Worm (Caenorhabditis elegans): ENCODE data around the gene rpl-35.

DNA sequence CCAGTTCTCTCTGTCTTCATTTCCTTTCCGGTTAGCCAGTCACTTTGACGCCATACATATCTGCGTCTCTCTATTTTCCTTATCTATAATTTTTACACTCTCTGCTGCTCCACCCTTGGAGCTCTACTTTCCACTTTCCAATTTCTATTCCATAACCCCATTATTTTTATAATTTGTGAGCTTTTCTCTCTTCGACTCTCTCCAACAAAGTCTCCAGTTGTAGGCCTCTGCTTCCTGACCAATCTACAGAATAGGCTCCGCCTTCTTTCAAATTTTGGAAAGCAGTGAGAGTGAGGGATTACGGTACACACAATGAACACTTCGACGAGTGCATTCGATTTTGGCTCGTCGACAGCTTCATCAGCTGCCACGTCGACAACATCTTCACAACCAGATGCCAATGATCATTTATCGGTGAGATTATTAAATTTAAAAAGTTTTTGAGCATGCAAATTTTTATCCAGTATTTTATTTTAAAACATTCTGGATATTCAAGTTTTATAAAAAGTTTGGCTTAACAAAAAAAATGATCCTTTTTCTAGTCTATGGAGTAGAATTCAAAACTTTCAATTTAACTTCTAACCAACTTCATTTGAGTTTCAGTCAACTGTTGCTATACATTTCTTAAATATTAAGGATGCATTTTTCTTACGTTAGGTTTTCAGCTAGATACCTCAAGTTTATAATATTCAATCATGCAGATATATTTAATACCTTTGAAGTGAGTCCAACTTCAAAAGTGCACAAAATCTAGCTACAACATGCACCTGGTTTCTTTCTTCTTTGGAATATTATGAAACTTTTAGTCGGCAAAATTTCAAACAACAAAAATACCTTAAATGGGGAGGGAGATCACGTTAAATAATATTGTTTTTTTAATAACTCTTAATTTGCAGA, 40.5 kb upstream of the rpl-35 start, which contains the start of gene egl-5:
- TF ChIP-seq ama-1 (optimal IDR thresholded peaks at IDR 0.05) = no peak
- TF ChIP-seq ceh-36 (tag; optimal IDR thresholded peaks at IDR 0.05) = no peak
- TF ChIP-seq flt-1 (GFP tag; IDR thresholded peaks at IDR 0.05) = no peak
